Fruit fly (Drosophila melanogaster) whole organism, embryonic: ENCODE data around the gene LManIV.

Experiments
- B-H1 ChIP-seq: fragments of 200-800 bp; sonication (Bioruptor generic); IDR thresholded peaks from 3 replicates; pipeline ENCODE4 v1.3.6; 2022; ENCODE audit warnings: missing biosample characterization, missing genetic modification characterization
- CG11456 ChIP-seq: fragments of 200-800 bp; sonication (Bioruptor generic); IDR thresholded peaks from 3 replicates; pipeline ENCODE4 v1.3.6; 2022; ENCODE audit warnings: missing biosample characterization, missing genetic modification characterization
- CG12155 ChIP-seq: fragments of 200-800 bp; sonication (Bioruptor generic); optimal IDR thresholded peaks from 3 replicates; lab custom pipeline; 2016; ENCODE audit warnings: missing biosample characterization, missing genetic modification characterization
- CG15269 ChIP-seq: fragments of 200-800 bp; sonication (Bioruptor generic); optimal IDR thresholded peaks from 2 replicates; lab custom pipeline; 2018; ENCODE audit warnings: missing biosample characterization, mild to moderate bottlenecking, missing genetic modification characterization, moderate library complexity
- E2f1 ChIP-seq: fragments of 200-800 bp; sonication (Bioruptor generic); IDR thresholded peaks from 2 replicates; pipeline ENCODE4 v1.3.6; 2022; ENCODE audit warnings: missing biosample characterization, missing genetic modification characterization
- Myb ChIP-seq: fragments of 200-800 bp; sonication (Bioruptor generic); optimal IDR thresholded peaks from 2 replicates; lab custom pipeline; 2016; ENCODE audit warnings: missing biosample characterization, missing genetic modification characterization
- Pdp1 ChIP-seq, 2 experiments: fragments of 200-800 bp; sonication (Bioruptor generic); optimal IDR thresholded peaks; 3 replicates each; lab custom pipeline; 2016; ENCODE audit warnings: missing biosample characterization in 2 of 2, missing genetic modification characterization in 2 of 2, mild to moderate bottlenecking in 1 of 2, moderate library complexity in 1 of 2
- chn ChIP-seq: fragments of 200-800 bp; sonication (Bioruptor generic); optimal IDR thresholded peaks from 2 replicates; lab custom pipeline; 2016; ENCODE audit warnings: missing biosample characterization, missing genetic modification characterization
- lov ChIP-seq, 2 experiments: fragments of 200-800 bp in 1 of 2; fragments of >200 bp in 1 of 2; sonication (Bioruptor generic) in 1 of 2; IDR thresholded peaks in 1 of 2; optimal IDR thresholded peaks in 1 of 2; 2 replicates in 1 of 2; 3 replicates in 1 of 2; pipeline versions ENCODE4 v1.3.6 to Lab custom; 2017 to 2022; ENCODE audit warnings: missing biosample characterization in 1 of 2, missing genetic modification characterization in 1 of 2
- sens-2 ChIP-seq: fragments of 200-800 bp; sonication (Bioruptor generic); IDR thresholded peaks from 2 replicates; pipeline ENCODE4 v1.3.6; 2022; ENCODE audit warnings: missing biosample characterization, missing genetic modification characterization

dm6 chr2L:8732702-8733101, 39.4 kb downstream of the LManIV start:
- TF ChIP-seq B-H1 (GFP tag; lab: Robert Waterston, UW): 0 out of 3 replicates have a peak, but pooled peaks have one; percentile 19
- no peak for TF ChIP-seq chn (GFP tag; lab: Kevin White, UChicago)
- TF ChIP-seq sens-2 (GFP tag; lab: Robert Waterston, UW): no peak
- TF ChIP-seq Myb (GFP tag; lab: Kevin White, UChicago): no peak
- no peak for TF ChIP-seq Pdp1 (GFP tag; optimal IDR thresholded peaks at IDR 0.05; lab: Kevin White, UChicago)
- TF ChIP-seq CG11456: no peak
- TF ChIP-seq lov (optimal IDR thresholded peaks at IDR 0.05; lab: Kevin White, UChicago): no peak
- TF ChIP-seq lov (GFP tag; IDR thresholded peaks at IDR 0.05; lab: Robert Waterston, UW): peak; percentile 18; the same call in 1 of the 3 replicates
- 0 out of 2 replicates have a peak, but pooled peaks have one; percentile 22 for TF ChIP-seq E2f1 (GFP tag; lab: Robert Waterston, UW)
- TF ChIP-seq CG12155: no peak
- TF ChIP-seq CG15269: peak; percentile 29
